Worm (Caenorhabditis elegans) whole organism, early embryonic: ENCODE results near the gene clec-40.

Experiments
- ama-1 ChIP-seq: fragments of 150-350 bp; optimal IDR thresholded peaks from 2 replicates; lab custom pipeline; 2014
- ceh-13 ChIP-seq: fragments of 200-800 bp; sonication (Bioruptor generic); optimal IDR thresholded peaks from 2 replicates; lab custom pipeline; 2018; ENCODE audit warnings: mild to moderate bottlenecking, missing genetic modification characterization, missing compliant biosample characterization
- flt-1 ChIP-seq: fragments of 200-800 bp; sonication (Bioruptor generic); IDR thresholded peaks from 2 replicates; pipeline ENCODE4 v1.3.6; 2022; ENCODE audit warnings: missing genetic modification characterization, missing compliant biosample characterization

DNA sequence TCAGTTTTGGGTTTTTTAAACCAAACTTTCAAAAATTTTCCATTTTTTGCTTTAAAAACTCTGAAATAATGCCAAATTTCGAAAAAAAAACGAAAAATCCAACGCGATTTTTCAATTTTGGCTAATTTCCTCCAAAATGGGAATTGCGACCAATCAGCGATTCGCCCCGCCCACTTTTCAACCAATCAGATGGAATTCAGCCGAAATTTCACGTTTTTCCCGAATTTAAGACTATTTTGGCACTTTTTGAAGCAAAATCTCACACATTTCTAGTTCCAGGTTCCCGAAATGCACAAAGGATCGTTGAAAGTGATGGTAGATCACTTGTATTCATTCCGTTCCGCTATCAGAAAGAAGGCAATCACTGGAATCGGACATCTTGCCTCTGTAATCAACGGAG lies 36.1 kb downstream of the clec-40 start:
- no peak for TF ChIP-seq flt-1 (GFP tag; lab: Robert Waterston, UW)
- TF ChIP-seq ama-1 (lab: Kevin White, UChicago) = no peak
- no peak for TF ChIP-seq ceh-13
